Worm (Caenorhabditis elegans) whole organism, early embryonic: ENCODE measurements around the gene Y66A7A.7.

ENCODE experiments used
- B0310.2 ChIP-seq: sonication (generic microtip); optimal IDR thresholded peaks from 2 replicates; lab custom pipeline; 2016; ENCODE audit warnings: mild to moderate bottlenecking, missing genetic modification characterization, missing compliant biosample characterization
- F13C5.2 ChIP-seq: sonication (generic microtip); optimal IDR thresholded peaks from 2 replicates; lab custom pipeline; 2017; ENCODE audit warnings: mild to moderate bottlenecking, missing genetic modification characterization, inconsistent platforms, missing compliant biosample characterization
- aly-1 ChIP-seq: sonication (generic microtip); optimal IDR thresholded peaks from 2 replicates; lab custom pipeline; 2016; ENCODE audit warnings: missing genetic modification characterization, missing compliant biosample characterization
- ama-1 ChIP-seq: fragments of 150-350 bp; optimal IDR thresholded peaks from 2 replicates; lab custom pipeline; 2014
- ceh-13 ChIP-seq: fragments of 200-800 bp; sonication (Bioruptor generic); optimal IDR thresholded peaks from 2 replicates; lab custom pipeline; 2018; ENCODE audit warnings: mild to moderate bottlenecking, missing genetic modification characterization, missing compliant biosample characterization
- ceh-36 ChIP-seq: sonication (generic microtip); optimal IDR thresholded peaks from 2 replicates; lab custom pipeline; 2016; ENCODE audit warnings: missing genetic modification characterization, inconsistent platforms, missing compliant biosample characterization
- ets-7 ChIP-seq: sonication (generic microtip); optimal IDR thresholded peaks from 2 replicates; lab custom pipeline; 2016; ENCODE audit warnings: missing genotype, missing genetic modification characterization, missing compliant biosample characterization
- flt-1 ChIP-seq: fragments of 200-800 bp; sonication (Bioruptor generic); IDR thresholded peaks from 2 replicates; pipeline ENCODE4 v1.3.6; 2022; ENCODE audit warnings: missing genetic modification characterization, missing compliant biosample characterization
- hmbx-1 ChIP-seq: sonication (generic microtip); optimal IDR thresholded peaks from 2 replicates; lab custom pipeline; 2016; ENCODE audit warnings: mild to moderate bottlenecking, missing genetic modification characterization, missing compliant biosample characterization
- hmg-4 ChIP-seq: fragments of 200-800 bp; sonication (Bioruptor generic); optimal IDR thresholded peaks from 2 replicates; lab custom pipeline; 2018; ENCODE audit warnings: mild to moderate bottlenecking, missing genetic modification characterization, missing compliant biosample characterization
- hnd-1 ChIP-seq: sonication (generic microtip); optimal IDR thresholded peaks from 2 replicates; lab custom pipeline; 2016; ENCODE audit warnings: missing genetic modification characterization, missing compliant biosample characterization
- pes-1 ChIP-seq: fragments of 200-800 bp; sonication (Bioruptor generic); IDR thresholded peaks from 2 replicates; pipeline ENCODE4 v1.3.6; 2022; ENCODE audit warnings: missing genetic modification reagents, missing genetic modification characterization, missing compliant biosample characterization
- scrt-1 ChIP-seq: fragments of 200-800 bp; sonication (Bioruptor generic); IDR thresholded peaks from 2 replicates; pipeline ENCODE4 v1.3.6; 2022; ENCODE audit warnings: missing genetic modification characterization, missing compliant biosample characterization
- sea-1 ChIP-seq: fragments of 200-800 bp; sonication (Bioruptor generic); conservative IDR thresholded peaks from 2 replicates; pipeline ENCODE4 v1.3.6; 2022; ENCODE audit warnings: missing genetic modification characterization, missing compliant biosample characterization
- tbx-11 ChIP-seq: fragments of 200-800 bp; sonication (Bioruptor generic); IDR thresholded peaks from 2 replicates; pipeline ENCODE4 v1.3.6; 2022; ENCODE audit warnings: missing genetic modification characterization, missing compliant biosample characterization
- tbx-37 ChIP-seq: fragments of 200-800 bp; sonication (Bioruptor generic); conservative IDR thresholded peaks from 2 replicates; pipeline ENCODE4 v1.3.6; 2022; ENCODE audit warnings: missing genetic modification reagents, missing genetic modification characterization, missing compliant biosample characterization
- tra-4 ChIP-seq: sonication (generic microtip); optimal IDR thresholded peaks from 2 replicates; lab custom pipeline; 2017; ENCODE audit warnings: missing genetic modification characterization, missing compliant biosample characterization

Gene Y66A7A.7

ce11 chrIII:11631111-11631510, 1.9 kb upstream of the Y66A7A.7 start:
- TF ChIP-seq ets-7 (tag; lab: Kevin White, UChicago) (no peak), ceh-13 (GFP tag; lab: Kevin White, UChicago) (no peak), B0310.2 (tag; lab: Kevin White, UChicago) (no peak), ceh-36 (tag; lab: Kevin White, UChicago) (no peak), sea-1 (no peak), tbx-37 (GFP tag; lab: Robert Waterston, UW) (no peak), pes-1 (no peak), flt-1 (GFP tag; lab: Robert Waterston, UW) (no peak), hmg-4 (GFP tag; lab: Kevin White, UChicago) (no peak), ama-1 (lab: Kevin White, UChicago) (no peak), tbx-11 (GFP tag; lab: Robert Waterston, UW) (no peak), hmbx-1 (tag; lab: Kevin White, UChicago) (no peak), tra-4 (no peak), hnd-1 (tag; lab: Kevin White, UChicago) (no peak), scrt-1 (GFP tag; lab: Robert Waterston, UW) (no peak), F13C5.2 (no peak), aly-1 (tag; lab: Kevin White, UChicago) (no peak)

- TF ChIP-seq pes-1 (no peak), ceh-36 (tag; lab: Kevin White, UChicago) (no peak), ets-7 (tag; lab: Kevin White, UChicago) (no peak), tra-4 (no peak), tbx-37 (GFP tag; lab: Robert Waterston, UW) (no peak), tbx-11 (GFP tag; lab: Robert Waterston, UW) (no peak), hmbx-1 (tag; lab: Kevin White, UChicago) (no peak), sea-1 (no peak), hmg-4 (GFP tag; lab: Kevin White, UChicago) (no peak), scrt-1 (GFP tag; lab: Robert Waterston, UW) (no peak), hnd-1 (tag; lab: Kevin White, UChicago) (no peak), flt-1 (GFP tag; lab: Robert Waterston, UW) (no peak), aly-1 (tag; lab: Kevin White, UChicago) (no peak), ama-1 (lab: Kevin White, UChicago) (no peak), B0310.2 (tag; lab: Kevin White, UChicago) (no peak), F13C5.2 (no peak)
Measured at ce11 chrIII:11627631-11628030, 1.6 kb downstream of the Y66A7A.7 start.

- TF ChIP-seq B0310.2 (tag; lab: Kevin White, UChicago) (no peak), aly-1 (tag; lab: Kevin White, UChicago) (no peak), hnd-1 (tag; lab: Kevin White, UChicago) (no peak), hmbx-1 (tag; lab: Kevin White, UChicago) (no peak), flt-1 (GFP tag; lab: Robert Waterston, UW) (no peak), scrt-1 (GFP tag; lab: Robert Waterston, UW) (no peak), sea-1 (no peak), pes-1 (no peak), ceh-36 (tag; lab: Kevin White, UChicago) (no peak), tbx-37 (GFP tag; lab: Robert Waterston, UW) (no peak), ama-1 (lab: Kevin White, UChicago) (no peak), tbx-11 (GFP tag; lab: Robert Waterston, UW) (no peak), ceh-13 (GFP tag; lab: Kevin White, UChicago) (no peak)
Measured at ce11 chrIII:11624838-11625292, 4.4 kb downstream of the Y66A7A.7 start, which contains the start of gene gly-8. gly-8 (plus strand) TSS chrIII:11625242.

DNA sequence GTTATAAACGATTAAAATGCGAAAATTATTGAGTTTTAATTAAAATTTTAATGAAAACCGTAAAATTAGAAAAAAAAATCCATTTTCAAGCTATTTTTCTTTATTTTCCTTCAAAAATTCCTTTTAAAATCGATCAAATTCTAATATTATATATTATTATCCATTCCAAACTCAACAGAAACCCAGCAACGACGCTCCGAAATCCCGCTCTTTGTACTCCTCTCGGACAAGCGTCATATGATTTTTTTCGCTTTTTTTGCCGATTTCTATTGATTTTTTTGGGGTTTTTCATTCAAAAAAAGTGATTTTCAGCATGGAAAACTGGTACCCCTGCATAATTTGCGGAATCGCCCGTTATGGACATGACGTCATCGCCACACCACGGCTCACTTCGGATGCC, 12.8 kb downstream of the Y66A7A.7 start, which contains the start of gene ceh-91:
TSS of gene ceh-91 (plus strand) at position 301 of the 400 bp plus-strand sequence.
- TF ChIP-seq tbx-37 (GFP tag; lab: Robert Waterston, UW), result no peak
- no peak for TF ChIP-seq flt-1 (GFP tag; lab: Robert Waterston, UW)
- no peak for TF ChIP-seq F13C5.2

DNA sequence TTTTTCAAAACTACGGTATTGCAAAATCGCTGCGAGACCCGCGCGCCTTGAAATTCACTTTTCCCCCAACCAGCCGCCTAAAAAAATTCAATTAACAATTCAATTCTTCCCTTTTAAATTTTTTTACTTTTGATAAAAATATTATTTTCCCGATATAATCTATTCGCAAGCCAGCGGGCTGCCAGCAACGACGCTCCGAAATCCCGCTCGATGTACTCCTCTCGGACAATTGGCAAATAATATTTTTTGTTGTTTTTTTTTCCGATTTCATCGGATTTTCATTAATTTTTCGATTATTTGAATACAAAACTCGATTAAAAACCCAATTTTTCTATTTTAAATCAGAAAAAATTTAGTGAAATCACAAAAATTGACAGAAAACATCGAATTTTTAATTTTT, 13.5 kb downstream of the Y66A7A.7 start:
- TF ChIP-seq tbx-11 (GFP tag; lab: Robert Waterston, UW) (no peak), tbx-37 (GFP tag; lab: Robert Waterston, UW) (no peak), flt-1 (GFP tag; lab: Robert Waterston, UW) (no peak), ama-1 (lab: Kevin White, UChicago) (no peak), hmg-4 (GFP tag; lab: Kevin White, UChicago) (no peak), aly-1 (tag; lab: Kevin White, UChicago) (no peak), ceh-13 (GFP tag; lab: Kevin White, UChicago) (no peak), pes-1 (no peak), ceh-36 (tag; lab: Kevin White, UChicago) (no peak), F13C5.2 (no peak), hnd-1 (tag; lab: Kevin White, UChicago) (no peak), ets-7 (tag; lab: Kevin White, UChicago) (no peak), scrt-1 (GFP tag; lab: Robert Waterston, UW) (no peak), hmbx-1 (tag; lab: Kevin White, UChicago) (no peak)

DNA sequence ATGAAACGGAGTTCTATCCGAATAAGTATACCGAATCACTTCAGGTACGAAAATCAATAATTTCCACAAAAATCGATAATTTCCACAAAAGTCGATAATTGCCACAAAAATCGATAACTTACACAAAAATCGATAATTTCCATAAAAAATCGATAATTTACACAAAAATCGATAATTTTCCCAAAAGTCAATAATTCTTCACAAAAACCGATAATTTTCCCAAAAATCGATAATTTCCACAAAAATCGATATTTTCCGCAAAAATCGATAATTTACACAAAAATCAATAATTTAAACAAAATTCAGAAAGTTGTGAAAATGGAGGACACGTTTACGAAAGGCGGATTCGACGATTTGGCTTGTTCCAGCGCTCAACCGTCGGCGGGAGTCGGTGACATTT, 14.4 kb downstream of the Y66A7A.7 start:
- TF ChIP-seq hmbx-1 (tag; lab: Kevin White, UChicago) (no peak), hnd-1 (tag; lab: Kevin White, UChicago) (no peak), aly-1 (tag; lab: Kevin White, UChicago) (no peak), tbx-11 (GFP tag; lab: Robert Waterston, UW) (no peak), ceh-13 (GFP tag; lab: Kevin White, UChicago) (no peak), ets-7 (tag; lab: Kevin White, UChicago) (no peak), flt-1 (GFP tag; lab: Robert Waterston, UW) (no peak), hmg-4 (GFP tag; lab: Kevin White, UChicago) (no peak), scrt-1 (GFP tag; lab: Robert Waterston, UW) (no peak), F13C5.2 (no peak), pes-1 (no peak), tra-4 (no peak), ceh-36 (tag; lab: Kevin White, UChicago) (no peak), B0310.2 (tag; lab: Kevin White, UChicago) (no peak), ama-1 (lab: Kevin White, UChicago) (no peak), tbx-37 (GFP tag; lab: Robert Waterston, UW) (no peak), sea-1 (no peak)
